Worm (Caenorhabditis elegans): ENCODE measurements around the gene sym-3.

sym-3 gene

ce11 chrX:5816346-5816745 lies 42.8 kb downstream of the sym-3 start (continued):
- TF ChIP-seq ceh-48 (tag; optimal IDR thresholded peaks at IDR 0.05), result no peak
- TF ChIP-seq ceh-45 (GFP tag; IDR thresholded peaks at IDR 0.05), result no peak
- TF ChIP-seq ceh-30 (tag; optimal IDR thresholded peaks at IDR 0.05), result no peak
- TF ChIP-seq pha-2 (tag; optimal IDR thresholded peaks at IDR 0.05), result no peak
- peak; percentile 23 for TF ChIP-seq dmd-4 (tag; optimal IDR thresholded peaks at IDR 0.05; ENCODE audit: borderline replicate concordance)
- no peak for TF ChIP-seq pax-1 (tag; optimal IDR thresholded peaks at IDR 0.05)
- TF ChIP-seq pat-9 (tag; optimal IDR thresholded peaks at IDR 0.05), result no peak
- TF ChIP-seq eyg-1 (tag; optimal IDR thresholded peaks at IDR 0.05), result no peak
- no peak for TF ChIP-seq unc-86 (tag; optimal IDR thresholded peaks at IDR 0.05)
- no peak for TF ChIP-seq pqm-1 (tag; optimal IDR thresholded peaks at IDR 0.05)
- no peak for TF ChIP-seq K09A11.1 (tag; optimal IDR thresholded peaks at IDR 0.05; ENCODE audit: insufficient read depth)
- TF ChIP-seq zip-5 (tag; optimal IDR thresholded peaks at IDR 0.05), result no peak
- peak; percentile 39 for TF ChIP-seq tbx-2 (tag; optimal IDR thresholded peaks at IDR 0.05)
- no peak for TF ChIP-seq ets-4 (tag; optimal IDR thresholded peaks at IDR 0.05)
- peak; percentile 72 for TF ChIP-seq fkh-6 (tag; optimal IDR thresholded peaks at IDR 0.05)
- TF ChIP-seq hlh-15 (tag; optimal IDR thresholded peaks at IDR 0.05), result peak; percentile 42
- TF ChIP-seq ceh-24 (tag; optimal IDR thresholded peaks at IDR 0.05), result no peak
- TF ChIP-seq C38D4.7 (GFP tag; optimal IDR thresholded peaks at IDR 0.05), result no peak
- no peak for TF ChIP-seq npax-4 (tag; optimal IDR thresholded peaks at IDR 0.05)
- TF ChIP-seq ceh-18 (tag; optimal IDR thresholded peaks at IDR 0.05), result peak; percentile 4
- TF ChIP-seq pag-3 (tag; optimal IDR thresholded peaks at IDR 0.05; ENCODE audit: borderline replicate concordance), result no peak
- TF ChIP-seq nfya-1 (tag; optimal IDR thresholded peaks at IDR 0.05), result peak; percentile 56
- TF ChIP-seq unc-55 (GFP tag; optimal IDR thresholded peaks at IDR 0.05), result no peak
- no peak for TF ChIP-seq hlh-6 (tag; optimal IDR thresholded peaks at IDR 0.05)
- no peak for TF ChIP-seq hlh-13 (GFP tag; optimal IDR thresholded peaks at IDR 0.05)
- no peak for TF ChIP-seq che-1 (tag; optimal IDR thresholded peaks at IDR 0.05)
- peak; percentile 20 for TF ChIP-seq ceh-19 (GFP tag; optimal IDR thresholded peaks at IDR 0.05)
- no peak for TF ChIP-seq dve-1 (tag; optimal IDR thresholded peaks at IDR 0.05)
- TF ChIP-seq ztf-16 (tag; optimal IDR thresholded peaks at IDR 0.05), result no peak
- TF ChIP-seq Y22D7AL.16 (tag; optimal IDR thresholded peaks at IDR 0.05), result no peak
- no peak for TF ChIP-seq unc-3 (GFP tag; conservative IDR thresholded peaks at IDR 0.05)
- TF ChIP-seq unc-3 (tag; optimal IDR thresholded peaks at IDR 0.05), result no peak
- no peak for TF ChIP-seq C08G9.2 (tag; optimal IDR thresholded peaks at IDR 0.05)
- TF ChIP-seq elt-4 (tag; optimal IDR thresholded peaks at IDR 0.05), result no peak
- TF ChIP-seq odd-2 (tag; optimal IDR thresholded peaks at IDR 0.05), result no peak
- TF ChIP-seq sdc-2 (tag; optimal IDR thresholded peaks at IDR 0.05), result peak; percentile 12
- no peak for TF ChIP-seq mec-3 (tag; optimal IDR thresholded peaks at IDR 0.05; ENCODE audit: borderline replicate concordance)
- TF ChIP-seq ref-2 (tag; optimal IDR thresholded peaks at IDR 0.05), result peak; percentile 55
- no peak for TF ChIP-seq ceh-9 (tag; optimal IDR thresholded peaks at IDR 0.05)
- TF ChIP-seq ama-1 (optimal IDR thresholded peaks at IDR 0.05), result no peak
- no peak for TF ChIP-seq ceh-14 (tag; optimal IDR thresholded peaks at IDR 0.05)
- TF ChIP-seq F13H6.1 (tag; optimal IDR thresholded peaks at IDR 0.05), result no peak
- TF ChIP-seq nhr-232 (tag; optimal IDR thresholded peaks at IDR 0.05), result no peak
- TF ChIP-seq gmeb-2 (tag; optimal IDR thresholded peaks at IDR 0.05), result no peak
- no peak for TF ChIP-seq lin-11 (tag; optimal IDR thresholded peaks at IDR 0.05)

- TF ChIP-seq eyg-1 (tag; optimal IDR thresholded peaks at IDR 0.05) (no peak), nfya-1 (tag; optimal IDR thresholded peaks at IDR 0.05) (peak; percentile 46), pat-9 (tag; optimal IDR thresholded peaks at IDR 0.05) (no peak)
Observed at ce11 chrX:5817078-5817477, 43.5 kb downstream of the sym-3 start.

All from whole organism, late embryonic.